Fruit fly (Drosophila melanogaster) whole organism, wandering third instar larva: ENCODE data around the gene Snr1.

ENCODE experiments used
- Abd-B ChIP-seq: fragments of >200 bp; optimal IDR thresholded peaks from 2 replicates; lab custom pipeline; 2017; ENCODE audit warnings: missing biosample characterization, missing genetic modification characterization
- CG9705 ChIP-seq: fragments of 200-800 bp; sonication (Bioruptor generic); optimal IDR thresholded peaks from 2 replicates; lab custom pipeline; 2018; ENCODE audit warnings: missing biosample characterization, mild to moderate bottlenecking, missing genetic modification characterization
- Hnf4 ChIP-seq: fragments of 200-800 bp; sonication (Bioruptor generic); optimal IDR thresholded peaks from 2 replicates; lab custom pipeline; 2016; ENCODE audit warnings: missing biosample characterization, mild to moderate bottlenecking, missing genetic modification characterization
- OdsH ChIP-seq: fragments of 200-800 bp; sonication (Bioruptor generic); optimal IDR thresholded peaks from 2 replicates; lab custom pipeline; 2016; ENCODE audit warnings: missing biosample characterization, mild to moderate bottlenecking, missing genetic modification characterization
- fru ChIP-seq: fragments of 200-800 bp; sonication (Bioruptor generic); optimal IDR thresholded peaks from 3 replicates; lab custom pipeline; 2016; ENCODE audit warnings: missing biosample characterization, mild to moderate bottlenecking, missing genetic modification characterization
- jim ChIP-seq: fragments of 175-275, 200-325 bp; sonication (Bioruptor generic); optimal IDR thresholded peaks from 2 replicates; lab custom pipeline; 2016; ENCODE audit warnings: missing biosample characterization, mild to moderate bottlenecking, missing genetic modification characterization
- lola ChIP-seq: fragments of >200 bp; optimal IDR thresholded peaks from 2 replicates; lab custom pipeline; 2017; ENCODE audit warnings: missing biosample characterization, missing genetic modification characterization
- psq ChIP-seq: fragments of 200-800 bp; sonication (Bioruptor generic); optimal IDR thresholded peaks from 3 replicates; lab custom pipeline; 2017; ENCODE audit warnings: missing biosample characterization, mild to moderate bottlenecking, missing genetic modification characterization, moderate library complexity

DNA sequence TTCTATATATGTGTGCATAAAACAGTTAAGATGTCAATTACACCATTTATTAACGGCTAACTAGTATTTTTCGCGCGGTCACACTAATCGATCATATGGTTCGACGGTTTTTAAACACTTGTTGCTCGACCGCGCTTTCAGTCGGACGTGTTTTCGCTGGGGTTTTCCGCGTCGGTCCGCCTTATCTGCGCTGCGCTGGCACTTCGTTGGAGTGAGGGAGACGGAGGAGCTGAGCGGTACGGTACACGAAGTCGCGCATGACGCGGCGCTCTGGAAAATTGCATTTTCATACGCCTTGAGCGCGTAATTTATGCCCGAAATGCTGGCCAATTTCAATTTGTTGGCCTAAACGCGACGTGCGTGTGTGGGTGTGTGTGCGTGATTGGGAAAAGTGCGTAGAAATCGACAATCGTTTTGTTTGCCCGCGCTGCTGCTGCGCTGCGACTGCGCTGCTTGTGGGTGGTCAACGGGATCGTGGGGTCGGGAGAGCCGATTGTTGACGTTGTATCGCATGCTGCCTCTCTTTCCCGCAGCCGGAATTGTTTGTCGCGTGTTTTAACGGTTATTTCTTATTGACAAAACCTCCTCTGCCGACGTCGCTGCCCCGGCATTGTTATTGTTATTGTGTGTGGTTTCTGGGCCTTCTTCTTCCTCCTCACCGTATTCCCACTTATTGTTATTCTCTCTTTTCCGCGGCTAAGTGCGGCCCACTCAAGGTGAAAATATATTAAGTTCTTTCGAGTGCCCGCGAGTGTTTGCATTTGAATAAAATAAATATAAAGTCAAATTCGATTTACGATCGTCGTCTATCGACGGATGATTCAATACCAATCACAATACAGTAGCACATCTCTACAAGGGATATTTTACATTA is 46.5 kb downstream of the Snr1 start, which contains the start of gene Itpr:
- no peak for TF ChIP-seq lola (GFP tag; lab: Kevin White, UChicago)
- TF ChIP-seq OdsH (GFP tag; lab: Kevin White, UChicago) = peak; percentile 16
- TF ChIP-seq CG9705 (GFP tag; lab: Kevin White, UChicago) = no peak
- peak; percentile 12 for TF ChIP-seq psq (GFP tag; lab: Kevin White, UChicago)
- no peak for TF ChIP-seq Abd-B
- TF ChIP-seq jim = no peak
- TF ChIP-seq fru (GFP tag; lab: Kevin White, UChicago) = no peak
- TF ChIP-seq Hnf4 (GFP tag; lab: Kevin White, UChicago) = peak; percentile 26
